Worm (Caenorhabditis elegans) whole organism, L2 larva: ENCODE results near the gene K08H10.10.
"Not testable (repeated sequence)": the region's sequence is repeated elsewhere in the genome, so short reads cannot be mapped to it uniquely, and the experiment has no call there.

Source experiments
- C34F6.9 ChIP-seq: fragments of 150-350 bp; optimal IDR thresholded peaks from 2 replicates; lab custom pipeline; 2014; ENCODE audit warnings: missing biosample characterization, missing genetic modification characterization
- F13H6.1 ChIP-seq: sonication (generic microtip); optimal IDR thresholded peaks from 2 replicates; lab custom pipeline; 2016; ENCODE audit warnings: missing genetic modification characterization, missing compliant biosample characterization
- R02D3.7 ChIP-seq: fragments of 150-350 bp; optimal IDR thresholded peaks from 2 replicates; lab custom pipeline; 2014; ENCODE audit warnings: missing biosample characterization, missing genetic modification characterization
- Y55F3AM.14 ChIP-seq: fragments of 200-800 bp; sonication (Bioruptor generic); optimal IDR thresholded peaks from 2 replicates; lab custom pipeline; 2018; ENCODE audit warnings: mild to moderate bottlenecking, missing genetic modification characterization, missing compliant biosample characterization
- ZK546.5 ChIP-seq: sonication (generic microtip); optimal IDR thresholded peaks from 2 replicates; lab custom pipeline; 2017; ENCODE audit warnings: missing biosample characterization, missing genetic modification characterization
- alr-1 ChIP-seq: fragments of 150-350 bp; optimal IDR thresholded peaks from 2 replicates; lab custom pipeline; 2014; ENCODE audit warnings: missing biosample characterization, missing genetic modification characterization
- blmp-1 ChIP-seq: sonication (generic microtip); optimal IDR thresholded peaks from 2 replicates; lab custom pipeline; 2017; ENCODE audit warnings: missing genetic modification characterization, mild to moderate bottlenecking, missing compliant biosample characterization, antibody characterized with exemption, moderate library complexity; ENCODE audit not compliant: insufficient read depth
- ceh-16 ChIP-seq: fragments of 150-350 bp; optimal IDR thresholded peaks from 2 replicates; lab custom pipeline; 2014; ENCODE audit warnings: missing biosample characterization, missing genetic modification characterization
- ceh-82 ChIP-seq: fragments of 150-350 bp; optimal IDR thresholded peaks from 2 replicates; lab custom pipeline; 2014; ENCODE audit warnings: missing biosample characterization, missing genetic modification characterization
- crh-2 ChIP-seq: sonication (generic microtip); optimal IDR thresholded peaks from 2 replicates; lab custom pipeline; 2017; ENCODE audit warnings: missing biosample characterization, missing genetic modification characterization
- egl-27 ChIP-seq: sonication (generic microtip); optimal IDR thresholded peaks from 3 replicates; lab custom pipeline; 2017; ENCODE audit warnings: missing biosample characterization, missing genetic modification reagents, missing genetic modification characterization
- fos-1 ChIP-seq: fragments of 150-350 bp; optimal IDR thresholded peaks from 2 replicates; lab custom pipeline; 2014; ENCODE audit warnings: missing biosample characterization, missing genetic modification characterization
- gmeb-1 ChIP-seq: fragments of 150-350 bp; optimal IDR thresholded peaks from 2 replicates; lab custom pipeline; 2014; ENCODE audit warnings: missing biosample characterization, missing genetic modification characterization
- lin-11 ChIP-seq: fragments of 150-350 bp; sonication (generic microtip); optimal IDR thresholded peaks from 2 replicates; lab custom pipeline; 2014; ENCODE audit warnings: missing biosample characterization, missing genetic modification characterization, inconsistent platforms, mixed read lengths
- lin-13 ChIP-seq: fragments of 150-350 bp; optimal IDR thresholded peaks from 2 replicates; lab custom pipeline; 2014; ENCODE audit warnings: missing biosample characterization, missing genetic modification reagents, missing genetic modification characterization
- lsy-2 ChIP-seq, 2 experiments: fragments of 150-350 bp in 1 of 2; sonication (generic microtip) in 1 of 2; optimal IDR thresholded peaks; 2 replicates each; lab custom pipeline; 2014 to 2017; ENCODE audit warnings: missing biosample characterization in 2 of 2, missing genetic modification characterization in 2 of 2
- mdl-1 ChIP-seq, 2 experiments: fragments of 150-350 bp in 1 of 2; sonication (generic microtip) in 1 of 2; optimal IDR thresholded peaks; 2 replicates each; lab custom pipeline; 2017; ENCODE audit warnings: missing biosample characterization in 2 of 2, missing genetic modification characterization in 2 of 2
- nhr-11 ChIP-seq: fragments of 150-350 bp; optimal IDR thresholded peaks from 2 replicates; lab custom pipeline; 2014; ENCODE audit warnings: missing biosample characterization, missing genetic modification characterization
- nhr-129 ChIP-seq: fragments of 150-350 bp; optimal IDR thresholded peaks from 2 replicates; lab custom pipeline; 2014; ENCODE audit warnings: missing biosample characterization, missing genetic modification characterization
- nhr-21 ChIP-seq: fragments of 150-350 bp; optimal IDR thresholded peaks from 2 replicates; lab custom pipeline; 2014; ENCODE audit warnings: missing biosample characterization, missing genetic modification characterization
- nhr-6 ChIP-seq: fragments of 150-350 bp; optimal IDR thresholded peaks from 2 replicates; lab custom pipeline; 2014; ENCODE audit warnings: missing biosample characterization, missing genetic modification characterization
- sem-4 ChIP-seq: fragments of 150-350 bp; optimal IDR thresholded peaks from 2 replicates; lab custom pipeline; 2014; ENCODE audit warnings: missing biosample characterization, missing genetic modification reagents, missing genetic modification characterization
- skn-1 ChIP-seq: sonication (generic microtip); optimal IDR thresholded peaks from 2 replicates; lab custom pipeline; 2017; ENCODE audit warnings: missing biosample characterization, missing genetic modification characterization
- sma-3 ChIP-seq: sonication (generic microtip); optimal IDR thresholded peaks from 2 replicates; lab custom pipeline; 2016; ENCODE audit warnings: missing genetic modification reagents, missing genetic modification characterization, missing compliant biosample characterization
- sma-9 ChIP-seq, 2 experiments: fragments of 150-350 bp in 1 of 2; sonication (generic microtip) in 1 of 2; optimal IDR thresholded peaks; 2 replicates each; lab custom pipeline; 2014 to 2016; ENCODE audit warnings: missing genetic modification characterization in 2 of 2, mild to moderate bottlenecking in 1 of 2, missing biosample characterization in 1 of 2, missing compliant biosample characterization in 1 of 2, missing genetic modification reagents in 1 of 2, moderate library complexity in 1 of 2
- snpc-4 ChIP-seq: fragments of 150-350 bp; optimal IDR thresholded peaks from 2 replicates; lab custom pipeline; 2014; ENCODE audit warnings: missing biosample characterization, missing genetic modification characterization
- unc-39 ChIP-seq: fragments of 150-350 bp; optimal IDR thresholded peaks from 2 replicates; lab custom pipeline; 2014; ENCODE audit warnings: missing biosample characterization, missing genetic modification characterization
- unc-55 ChIP-seq: fragments of 150-350 bp; sonication (generic microtip); optimal IDR thresholded peaks from 3 replicates; lab custom pipeline; 2014; ENCODE audit warnings: missing biosample characterization, missing genetic modification reagents, missing genetic modification characterization
- unc-62 ChIP-seq: fragments of 150-350 bp; optimal IDR thresholded peaks from 2 replicates; lab custom pipeline; 2014; ENCODE audit warnings: missing biosample characterization, missing genetic modification reagents, missing genetic modification characterization
- zag-1 ChIP-seq: fragments of 150-350 bp; optimal IDR thresholded peaks from 2 replicates; lab custom pipeline; 2014; ENCODE audit warnings: missing biosample characterization, missing genetic modification characterization
- ztf-4 ChIP-seq: fragments of 150-350 bp; optimal IDR thresholded peaks from 2 replicates; lab custom pipeline; 2014; ENCODE audit warnings: missing biosample characterization, missing genetic modification characterization

K08H10.10 gene

ce11 chrV:9970119-9970518, 30.7 kb upstream of the K08H10.10 start (continued):
- TF ChIP-seq lin-13 (GFP tag; lab: Kevin White, UChicago) (peak; percentile 72), snpc-4 (peak; percentile 30)

- TF ChIP-seq nhr-11 (tag; lab: Kevin White, UChicago) (no peak), sma-3 (GFP tag; lab: Kevin White, UChicago) (no peak), fos-1 (tag; lab: Kevin White, UChicago) (peak; percentile 5), unc-55 (peak; percentile 58), C34F6.9 (tag; lab: Kevin White, UChicago) (peak; percentile 52), zag-1 (peak; percentile 23), ceh-16 (tag; lab: Kevin White, UChicago) (no peak), lsy-2 (tag; optimal IDR thresholded peaks at IDR 0.05; lab: Kevin White, UChicago) (peak in 1 of 2 experiments; percentile 17), nhr-129 (peak; percentile 39)
Observed at ce11 chrV:9974264-9974663, 26.6 kb upstream of the K08H10.10 start.

- no peak for TF ChIP-seq ztf-4
- TF ChIP-seq alr-1 (tag; lab: Kevin White, UChicago) = no peak
- no peak for TF ChIP-seq nhr-6
- no peak for TF ChIP-seq sem-4 (tag; lab: Kevin White, UChicago)
- no peak for TF ChIP-seq zag-1
- no peak for TF ChIP-seq mdl-1 (tag; optimal IDR thresholded peaks at IDR 0.05; lab: Kevin White, UChicago)
- no peak for TF ChIP-seq sma-9 (GFP tag; optimal IDR thresholded peaks at IDR 0.05; lab: Kevin White, UChicago)
- no peak for TF ChIP-seq sma-9 (tag; optimal IDR thresholded peaks at IDR 0.05; lab: Kevin White, UChicago)
- TF ChIP-seq ceh-82 = no peak
- TF ChIP-seq nhr-21 (tag; lab: Kevin White, UChicago) = no peak
Observed at ce11 chrV:9976138-9976537, 24.7 kb upstream of the K08H10.10 start, which contains the start of gene unc-41. Gene unc-41 (minus strand): TSS chrV:9976238.

- TF ChIP-seq snpc-4 (no peak), ZK546.5 (tag; lab: Kevin White, UChicago) (no peak), Y55F3AM.14 (GFP tag; lab: Kevin White, UChicago) (no peak), R02D3.7 (tag; lab: Kevin White, UChicago) (no peak), unc-39 (no peak), unc-62 (GFP tag; lab: Kevin White, UChicago) (no peak), skn-1 (no peak)
- TF ChIP-seq, all 48 proteins: peak for 0
Observed at ce11 chrV:9977211-9977610, 23.6 kb upstream of the K08H10.10 start.

- peak; percentile 22 for TF ChIP-seq sma-9 (GFP tag; optimal IDR thresholded peaks at IDR 0.05; lab: Kevin White, UChicago)
- TF ChIP-seq sma-9 (tag; optimal IDR thresholded peaks at IDR 0.05; lab: Kevin White, UChicago) = no peak
- TF ChIP-seq ztf-4 = no peak
- TF ChIP-seq nhr-129 = peak; percentile 33
- peak in 1 of 2 experiments; percentile 36 for TF ChIP-seq lsy-2 (tag; optimal IDR thresholded peaks at IDR 0.05; lab: Kevin White, UChicago)
- TF ChIP-seq unc-62 (GFP tag; lab: Kevin White, UChicago) = no peak
- peak; percentile 35 for TF ChIP-seq C34F6.9 (tag; lab: Kevin White, UChicago)
- peak; percentile 22 for TF ChIP-seq zag-1
- peak; percentile 80 for TF ChIP-seq unc-55
- peak; percentile 17 for TF ChIP-seq crh-2 (tag; lab: Kevin White, UChicago)
- peak in 1 of 2 experiments; percentile 15 for TF ChIP-seq mdl-1 (tag; optimal IDR thresholded peaks at IDR 0.05; lab: Kevin White, UChicago)
Observed at ce11 chrV:9978425-9978824, 22.4 kb upstream of the K08H10.10 start.

ce11 chrV:9980731-9981483, 20.0 kb upstream of the K08H10.10 start, which contains the start of the genes ruvb-1 and tofu-1:
Gene ruvb-1 (minus strand): TSS chrV:9980802.
Gene tofu-1 (plus strand): TSS chrV:9981147.
- TF ChIP-seq sma-3 (GFP tag; lab: Kevin White, UChicago) (peak; percentile 91), lsy-2 (tag; optimal IDR thresholded peaks at IDR 0.05; lab: Kevin White, UChicago) (peak in 1 of 2 experiments; percentile 62), gmeb-1 (tag; lab: Kevin White, UChicago) (peak; percentile 68), sma-9 (GFP tag; optimal IDR thresholded peaks at IDR 0.05; lab: Kevin White, UChicago) (peak; percentile 22), blmp-1 (tag; lab: Kevin White, UChicago) (peak; percentile 5), C34F6.9 (tag; lab: Kevin White, UChicago) (peak; percentile 58), crh-2 (tag; lab: Kevin White, UChicago) (peak; percentile 65), lin-11 (peak; percentile 56), nhr-129 (peak; percentile 22), sem-4 (tag; lab: Kevin White, UChicago) (peak; percentile 40), egl-27 (tag; lab: Kevin White, UChicago) (peak; percentile 14), F13H6.1 (tag; lab: Kevin White, UChicago) (peak; percentile 85), fos-1 (tag; lab: Kevin White, UChicago) (peak; percentile 26), lin-13 (GFP tag; lab: Kevin White, UChicago) (peak; percentile 80), nhr-21 (tag; lab: Kevin White, UChicago) (peak; percentile 41), unc-55 (peak; percentile 58)
- TF ChIP-seq sma-9 (tag; optimal IDR thresholded peaks at IDR 0.05; lab: Kevin White, UChicago) = not testable (repeated sequence)
- TF ChIP-seq, all 48 proteins: peak for 16; not testable (repeated sequence) for 32
